Worm (Caenorhabditis elegans): ENCODE results near the gene Y51A2B.9.

The Y51A2B.9 gene

DNA sequence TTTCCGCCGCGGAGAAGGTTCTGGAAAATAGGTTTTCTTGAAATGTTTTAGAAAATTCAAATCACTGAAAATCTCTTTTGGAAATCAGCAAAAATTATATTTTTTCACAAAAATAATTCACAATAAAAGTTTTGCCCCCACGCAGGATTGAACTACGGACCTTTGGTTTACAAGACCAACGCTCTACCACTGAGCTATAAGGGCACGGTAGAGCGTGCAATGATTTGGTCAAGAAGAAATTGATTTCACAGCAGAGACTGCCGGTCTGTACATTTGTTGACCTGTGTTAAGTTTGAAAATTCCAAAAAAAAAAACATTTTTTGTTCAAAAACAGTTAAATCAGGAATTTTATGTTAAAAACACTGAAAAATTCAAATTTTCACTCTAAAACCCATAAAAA, 16.8 kb upstream of the Y51A2B.9 start (continued):
- TF ChIP-seq F49E8.2 (tag; optimal IDR thresholded peaks at IDR 0.05; ENCODE audit: insufficient read depth) (peak; percentile 50), aptf-3 (GFP tag; IDR thresholded peaks at IDR 0.05) (no peak), gei-17 (GFP tag; optimal IDR thresholded peaks at IDR 0.05) (no peak), hlh-12 (tag; optimal IDR thresholded peaks at IDR 0.05) (peak; percentile 11), ccch-3 (GFP tag; optimal IDR thresholded peaks at IDR 0.05) (no peak), snpc-4 (GFP tag; optimal IDR thresholded peaks at IDR 0.05) (peak; percentile 60), snpc-4 (tag; optimal IDR thresholded peaks at IDR 0.05) (peak in 2 of 4 experiments; percentile 18 to 74), ekl-4 (GFP tag; IDR thresholded peaks at IDR 0.05) (peak; percentile 35; the same call in 1 of the 2 replicates), somi-1 (GFP tag; optimal IDR thresholded peaks at IDR 0.05) (no peak), pha-4 (tag; optimal IDR thresholded peaks at IDR 0.05) (no peak), rec-8 (tag; optimal IDR thresholded peaks at IDR 0.05) (peak in 1 of 2 experiments; percentile 33), mel-28 (tag; optimal IDR thresholded peaks at IDR 0.05; ENCODE audit: borderline replicate concordance) (no peak), tlf-1 (GFP tag; optimal IDR thresholded peaks at IDR 0.05) (no peak), hmg-20 (GFP tag; IDR thresholded peaks at IDR 0.05) (no peak), hmg-1.2 (GFP tag; IDR thresholded peaks at IDR 0.05) (peak; percentile 64), F23B12.7 (tag; optimal IDR thresholded peaks at IDR 0.05; ENCODE audit: insufficient read depth) (peak; percentile 23), mcd-1 (GFP tag; IDR thresholded peaks at IDR 0.05) (no peak), sdz-38 (tag; optimal IDR thresholded peaks at IDR 0.05) (no peak), Y67H2A.10 (GFP tag; conservative IDR thresholded peaks at IDR 0.05) (no peak), rcor-1 (GFP tag; IDR thresholded peaks at IDR 0.05) (peak; percentile 28; the same call in 1 of the 2 replicates), ztf-25 (GFP tag; IDR thresholded peaks at IDR 0.05) (peak; percentile 81; the same call in 1 of the 2 replicates), ztf-22 (GFP tag; optimal IDR thresholded peaks at IDR 0.05) (no peak), lsl-1 (GFP tag; optimal IDR thresholded peaks at IDR 0.05) (peak; percentile 3), athp-1 (tag; optimal IDR thresholded peaks at IDR 0.05) (no peak), C17E4.6 (GFP tag; IDR thresholded peaks at IDR 0.05) (peak; percentile 54; the same call in 1 of the 2 replicates), D2030.7 (GFP tag; IDR thresholded peaks at IDR 0.05) (0 out of 2 replicates have a peak, but pooled peaks have one; percentile 26), lag-1 (GFP tag; IDR thresholded peaks at IDR 0.05) (no peak), C06A6.2 (GFP tag; conservative IDR thresholded peaks at IDR 0.05) (no peak), lin-54 (GFP tag; optimal IDR thresholded peaks at IDR 0.05) (peak; percentile 19)

DNA sequence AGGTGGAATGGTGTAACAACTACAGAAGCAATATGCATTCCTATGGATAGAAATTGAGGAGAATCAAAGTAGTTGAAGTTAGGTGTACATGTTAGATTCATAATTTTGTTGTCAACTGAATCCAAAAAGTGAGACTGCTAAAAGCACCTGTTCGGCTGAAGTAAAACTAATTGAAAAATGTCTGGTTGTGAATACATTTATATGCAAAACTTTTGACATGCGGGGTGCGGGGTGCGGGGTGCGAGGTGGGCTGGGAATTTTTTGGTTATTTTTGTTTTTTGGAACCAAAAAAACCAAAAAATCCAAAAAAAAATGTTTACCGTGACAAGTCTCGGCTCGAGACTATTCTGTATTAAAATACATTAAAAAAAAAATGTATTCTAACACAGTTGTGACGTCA, 14.6 kb upstream of the Y51A2B.9 start, which contains the start of gene srh-207:
Gene srh-207, minus strand, starts transcription at position 101 of the 400 bp plus-strand sequence.
- TF ChIP-seq K11D2.4 (GFP tag; IDR thresholded peaks at IDR 0.05): no peak
- TF ChIP-seq F22D6.2 (tag; optimal IDR thresholded peaks at IDR 0.05): no peak
- no peak for TF ChIP-seq F33H1.4 (GFP tag; IDR thresholded peaks at IDR 0.05)
- TF ChIP-seq aptf-3 (GFP tag; IDR thresholded peaks at IDR 0.05): no peak
- no peak for TF ChIP-seq rpc-1 (optimal IDR thresholded peaks at IDR 0.05)
- no peak for TF ChIP-seq rpc-1 (tag; optimal IDR thresholded peaks at IDR 0.05)
- TF ChIP-seq hlh-12 (tag; optimal IDR thresholded peaks at IDR 0.05): no peak
- no peak for TF ChIP-seq nfyb-1 (GFP tag; IDR thresholded peaks at IDR 0.05)
- no peak for TF ChIP-seq atf-7 (tag; optimal IDR thresholded peaks at IDR 0.05)
- TF ChIP-seq D2030.7 (GFP tag; IDR thresholded peaks at IDR 0.05): no peak
- TF ChIP-seq ztf-25 (GFP tag; IDR thresholded peaks at IDR 0.05): no peak
- no peak for TF ChIP-seq lin-40 (tag; optimal IDR thresholded peaks at IDR 0.05)
- TF ChIP-seq gei-17 (GFP tag; optimal IDR thresholded peaks at IDR 0.05): no peak
- TF ChIP-seq F37B4.10 (GFP tag; IDR thresholded peaks at IDR 0.05): no peak
- TF ChIP-seq lin-54 (GFP tag; optimal IDR thresholded peaks at IDR 0.05): no peak

All from whole organism, young adult.